Worm (Caenorhabditis elegans): ENCODE results near the gene met-2.
A peak's percentile ranks its signal among the peaks of the same experiment; 100 is the strongest.
"Not testable (repeated sequence)": the region's sequence is repeated elsewhere in the genome, so short reads cannot be mapped to it uniquely, and the experiment has no call there.

Gene met-2

ce11 chrIII:8331779-8332178 is 43.3 kb upstream of the met-2 start, which contains the start of the genes mrps-18A and ZC262.2 (continued):
- TF ChIP-seq lsy-2 (tag; optimal IDR thresholded peaks at IDR 0.05) (peak; percentile 91 to 98), fkh-10 (GFP tag; optimal IDR thresholded peaks at IDR 0.05) (no peak), ceh-82 (tag; optimal IDR thresholded peaks at IDR 0.05) (peak in 1 of 3 experiments; percentile 28), fos-1 (tag; optimal IDR thresholded peaks at IDR 0.05) (no peak), tbx-2 (tag; optimal IDR thresholded peaks at IDR 0.05) (peak; percentile 0), nhr-28 (tag; optimal IDR thresholded peaks at IDR 0.05) (no peak)

ce11 chrIII:8334432-8334831 is 40.7 kb upstream of the met-2 start, which contains the start of gene ZC262.4:
Gene ZC262.4 (minus strand): TSS chrIII:8334532.
- no peak for TF ChIP-seq vab-15 (tag; optimal IDR thresholded peaks at IDR 0.05)
- no peak for TF ChIP-seq blmp-1 (tag; optimal IDR thresholded peaks at IDR 0.05)
- TF ChIP-seq pax-3 (tag; optimal IDR thresholded peaks at IDR 0.05) = no peak
- no peak for TF ChIP-seq zag-1 (tag; optimal IDR thresholded peaks at IDR 0.05)
- no peak for TF ChIP-seq nhr-90 (tag; optimal IDR thresholded peaks at IDR 0.05; ENCODE audit: poor library complexity)
- no peak for TF ChIP-seq C16A3.4 (tag; optimal IDR thresholded peaks at IDR 0.05)
- TF ChIP-seq nhr-71 (tag; optimal IDR thresholded peaks at IDR 0.05) = no peak
- no peak for TF ChIP-seq lin-39 (tag; optimal IDR thresholded peaks at IDR 0.05)
- TF ChIP-seq xbp-1 (tag; optimal IDR thresholded peaks at IDR 0.05) = no peak
- TF ChIP-seq ceh-63 (GFP tag; optimal IDR thresholded peaks at IDR 0.05) = no peak
- no peak for TF ChIP-seq ceh-88 (GFP tag; IDR thresholded peaks at IDR 0.05)
- no peak for TF ChIP-seq unc-98 (GFP tag; IDR thresholded peaks at IDR 0.05)
- TF ChIP-seq zip-4 (GFP tag; optimal IDR thresholded peaks at IDR 0.05) = no peak
- TF ChIP-seq C34B4.2 (tag; optimal IDR thresholded peaks at IDR 0.05) = no peak
- no peak for TF ChIP-seq nhr-237 (tag; optimal IDR thresholded peaks at IDR 0.05)
- TF ChIP-seq tlp-1 (tag; optimal IDR thresholded peaks at IDR 0.05) = no peak
- TF ChIP-seq fos-1 (tag; optimal IDR thresholded peaks at IDR 0.05) = no peak
- TF ChIP-seq nhr-47 (tag; optimal IDR thresholded peaks at IDR 0.05) = no peak
- TF ChIP-seq nhr-20 (tag; optimal IDR thresholded peaks at IDR 0.05) = no peak
- no peak for TF ChIP-seq F16B12.6 (tag; optimal IDR thresholded peaks at IDR 0.05)

ce11 chrIII:8339372-8339771 is 35.7 kb upstream of the met-2 start, which contains the start of gene clc-28:
Gene clc-28 (minus strand): TSS chrIII:8339472.
- TF ChIP-seq fkh-10 (GFP tag; optimal IDR thresholded peaks at IDR 0.05); skn-1 (tag; optimal IDR thresholded peaks at IDR 0.05); nhr-11 (tag; optimal IDR thresholded peaks at IDR 0.05): not testable (repeated sequence)

- not testable (repeated sequence) for TF ChIP-seq nhr-77 (tag; optimal IDR thresholded peaks at IDR 0.05); lir-3 (tag; optimal IDR thresholded peaks at IDR 0.05; ENCODE audit: poor library complexity); aly-2 (tag; optimal IDR thresholded peaks at IDR 0.05)
Measured at ce11 chrIII:8344283-8344682, 30.8 kb upstream of the met-2 start, which contains the start of gene ZC262.7. Gene ZC262.7 (minus strand): TSS chrIII:8344336.

ce11 chrIII:8347822-8348221 is 27.3 kb upstream of the met-2 start, which contains the start of gene clc-29:
Gene clc-29 (minus strand): TSS chrIII:8347922.
- not testable (repeated sequence) for TF ChIP-seq efl-1 (optimal IDR thresholded peaks at IDR 0.05); efl-1 (GFP tag; optimal IDR thresholded peaks at IDR 0.05 in 1 of 2); lsy-2 (tag; optimal IDR thresholded peaks at IDR 0.05); C34B4.2 (tag; optimal IDR thresholded peaks at IDR 0.05)

ce11 chrIII:8354644-8355461 is 20.2 kb upstream of the met-2 start, which contains the start of gene unc-116:
Gene unc-116 (minus strand): TSS chrIII:8355174.
- peak; percentile 22 for TF ChIP-seq lir-3 (tag; optimal IDR thresholded peaks at IDR 0.05; ENCODE audit: poor library complexity)
- peak; percentile 94 for TF ChIP-seq skn-1 (tag; optimal IDR thresholded peaks at IDR 0.05)
- no peak for TF ChIP-seq nhr-11 (tag; optimal IDR thresholded peaks at IDR 0.05)
- peak; percentile 27 for TF ChIP-seq jun-1 (tag; optimal IDR thresholded peaks at IDR 0.05)
- TF ChIP-seq elt-3 (tag; optimal IDR thresholded peaks at IDR 0.05) = peak in 1 of 6 experiments; percentile 13
- peak; percentile 67 for TF ChIP-seq fkh-8 (tag; optimal IDR thresholded peaks at IDR 0.05)
- TF ChIP-seq zip-4 (GFP tag; optimal IDR thresholded peaks at IDR 0.05) = peak; percentile 92
- peak; percentile 49 for TF ChIP-seq hpl-2 (GFP tag; optimal IDR thresholded peaks at IDR 0.05)
- peak; percentile 63 for TF ChIP-seq nhr-71 (tag; optimal IDR thresholded peaks at IDR 0.05)
- TF ChIP-seq swsn-7 (tag; optimal IDR thresholded peaks at IDR 0.05) = peak; percentile 2
- peak; percentile 11 for TF ChIP-seq nhr-237 (tag; optimal IDR thresholded peaks at IDR 0.05)
- peak; percentile 2 for TF ChIP-seq unc-130 (tag; optimal IDR thresholded peaks at IDR 0.05)
- peak; percentile 35 for TF ChIP-seq blmp-1 (tag; optimal IDR thresholded peaks at IDR 0.05)
- peak; percentile 32; the same call in 1 of the 2 replicates for TF ChIP-seq nhr-19 (GFP tag; conservative IDR thresholded peaks at IDR 0.05)
- peak; percentile 54 for TF ChIP-seq ztf-4 (tag; optimal IDR thresholded peaks at IDR 0.05)
- TF ChIP-seq dsc-1 (tag; optimal IDR thresholded peaks at IDR 0.05) = no peak
- TF ChIP-seq C16A3.4 (tag; optimal IDR thresholded peaks at IDR 0.05) = peak; percentile 34

Measured in whole organism, L1 larva.